Worm (Caenorhabditis elegans) whole organism, L4 larva: ENCODE data around the gene F35D11.1.

ENCODE experiments used
- ceh-28 ChIP-seq: fragments of 150-350 bp; optimal IDR thresholded peaks from 2 replicates; lab custom pipeline; 2014; ENCODE audit warnings: missing biosample characterization, missing genetic modification reagents, missing genetic modification characterization
- daf-8 ChIP-seq: fragments of 200-800 bp; sonication (Bioruptor generic); IDR thresholded peaks from 2 replicates; pipeline ENCODE4 v1.3.6; 2022; ENCODE audit warnings: missing genetic modification characterization, missing compliant biosample characterization
- dpl-1 ChIP-seq: fragments of 150-350 bp; optimal IDR thresholded peaks from 2 replicates; lab custom pipeline; 2014; ENCODE audit warnings: missing biosample characterization, missing genetic modification reagents, missing genetic modification characterization
- egl-27 ChIP-seq: sonication (generic microtip); optimal IDR thresholded peaks from 3 replicates; lab custom pipeline; 2017; ENCODE audit warnings: missing biosample characterization, missing genetic modification reagents, missing genetic modification characterization
- madf-9 ChIP-seq: fragments of 200-800 bp; sonication (Bioruptor generic); conservative IDR thresholded peaks from 2 replicates; pipeline ENCODE4 v1.3.6; 2022; ENCODE audit warnings: missing genetic modification reagents, missing genetic modification characterization, missing compliant biosample characterization
- mdl-1 ChIP-seq, 2 experiments: fragments of 150-350 bp in 1 of 2; sonication (generic microtip) in 1 of 2; optimal IDR thresholded peaks; 2 replicates each; lab custom pipeline; 2014 to 2017; ENCODE audit warnings: missing biosample characterization in 2 of 2, missing genetic modification characterization in 2 of 2
- nhr-77 ChIP-seq: fragments of 150-350 bp; optimal IDR thresholded peaks from 2 replicates; lab custom pipeline; 2014; ENCODE audit warnings: missing biosample characterization, missing genetic modification characterization
- skn-1 ChIP-seq: fragments of 150-350 bp; optimal IDR thresholded peaks from 2 replicates; lab custom pipeline; 2014; ENCODE audit warnings: missing biosample characterization, missing genetic modification characterization
- snpc-4 ChIP-seq: fragments of 150-350 bp; optimal IDR thresholded peaks from 2 replicates; lab custom pipeline; 2014; ENCODE audit warnings: missing biosample characterization, missing genetic modification characterization
- unc-62 ChIP-seq, 3 experiments: fragments of 150-350 bp in 1 of 3; sonication (generic microtip); optimal IDR thresholded peaks in 2 of 3; peaks in 1 of 3; 1 replicate in 1 of 3; 2 replicates in 2 of 3; lab custom pipeline; 2014 to 2017; ENCODE audit warnings: missing biosample characterization in 3 of 3, missing genetic modification characterization in 3 of 3, missing genetic modification reagents in 3 of 3, missing genotype in 1 of 3

DNA sequence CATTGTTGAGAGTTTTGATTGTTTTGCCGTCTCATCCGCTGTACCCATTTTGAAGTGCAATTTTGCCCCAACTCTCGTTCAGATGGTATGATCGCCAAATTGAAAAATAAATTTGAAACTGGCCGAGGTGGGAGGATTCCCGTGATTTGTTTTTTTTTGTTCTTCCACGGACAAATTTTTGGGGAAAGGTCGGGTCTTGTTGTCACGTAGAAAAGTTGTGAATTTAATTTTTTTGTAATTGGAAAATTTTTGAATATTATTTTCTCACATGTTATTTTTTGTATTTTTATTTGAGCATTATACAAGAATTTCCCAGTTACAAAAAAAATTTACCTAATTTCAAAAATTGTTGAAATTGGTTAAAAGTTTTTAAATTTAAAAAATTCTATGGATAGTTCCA is 45.0 kb downstream of the F35D11.1 start, which contains the start of gene T05A7.6:
- TF ChIP-seq mdl-1 (tag; optimal IDR thresholded peaks at IDR 0.05; lab: Kevin White, UChicago) (no peak), ceh-28 (tag; lab: Kevin White, UChicago) (no peak), snpc-4 (tag; lab: Kevin White, UChicago) (no peak), daf-8 (GFP tag; lab: Robert Waterston, UW) (no peak), unc-62 (GFP tag; optimal IDR thresholded peaks at IDR 0.05 in 1 of 2; lab: Kevin White, UChicago) (no peak), unc-62 (tag; optimal IDR thresholded peaks at IDR 0.05; lab: Kevin White, UChicago) (no peak), skn-1 (tag; lab: Kevin White, UChicago) (no peak), nhr-77 (tag; lab: Kevin White, UChicago) (no peak), dpl-1 (GFP tag; lab: Kevin White, UChicago) (no peak), egl-27 (tag; lab: Kevin White, UChicago) (no peak), madf-9 (GFP tag; lab: Robert Waterston, UW) (no peak)
